Fruit fly (Drosophila melanogaster) whole organism, pupa: ENCODE results near the gene CG42579.

Experiments
- CG10348 ChIP-seq: fragments of 200-800 bp; sonication (Bioruptor generic); IDR thresholded peaks from 2 replicates; pipeline ENCODE4 v1.3.6; 2022; ENCODE audit warnings: missing biosample characterization, missing genetic modification characterization
- CG12605 ChIP-seq: fragments of 200-800 bp; sonication (Bioruptor generic); IDR thresholded peaks from 2 replicates; pipeline ENCODE4 v1.3.6; 2022; ENCODE audit warnings: missing biosample characterization, missing genetic modification characterization
- CG13204 ChIP-seq: fragments of 200-800 bp; sonication (Bioruptor generic); optimal IDR thresholded peaks from 2 replicates; lab custom pipeline; 2018; ENCODE audit warnings: missing biosample characterization, mild to moderate bottlenecking, missing genetic modification characterization, moderate library complexity
- CG14655 ChIP-seq: fragments of 200-800 bp; sonication (Bioruptor generic); optimal IDR thresholded peaks from 3 replicates; lab custom pipeline; 2017; ENCODE audit warnings: mild to moderate bottlenecking, missing biosample characterization, missing genetic modification reagents, missing genetic modification characterization
- CG15710 ChIP-seq: fragments of 200-800 bp; sonication (Bioruptor generic); optimal IDR thresholded peaks from 2 replicates; lab custom pipeline; 2018; ENCODE audit warnings: missing biosample characterization, mild to moderate bottlenecking, missing genetic modification characterization, moderate library complexity
- CG17806 ChIP-seq: fragments of 200-800 bp; sonication (Bioruptor generic); optimal IDR thresholded peaks from 2 replicates; lab custom pipeline; 2018; ENCODE audit warnings: missing biosample characterization, mild to moderate bottlenecking, missing genetic modification characterization, moderate library complexity
- CG32121 ChIP-seq: fragments of 200-800 bp; sonication (Bioruptor generic); IDR thresholded peaks from 2 replicates; pipeline ENCODE4 v1.3.6; 2022; ENCODE audit warnings: missing biosample characterization, missing genetic modification characterization
- CG34367 ChIP-seq: fragments of 200-800 bp; sonication (Bioruptor generic); optimal IDR thresholded peaks from 2 replicates; lab custom pipeline; 2018; ENCODE audit warnings: missing biosample characterization, mild to moderate bottlenecking, missing genetic modification characterization
- CG4496 ChIP-seq: fragments of 200-800 bp; sonication (Bioruptor generic); IDR thresholded peaks from 3 replicates; pipeline ENCODE4 v1.3.6; 2022; ENCODE audit warnings: missing biosample characterization, missing genetic modification characterization
- CG8159 ChIP-seq: fragments of 200-800 bp; sonication (Bioruptor generic); optimal IDR thresholded peaks from 3 replicates; lab custom pipeline; 2018; ENCODE audit warnings: missing biosample characterization, mild to moderate bottlenecking, missing genetic modification characterization, moderate library complexity
- CG8301 ChIP-seq: fragments of 200-800 bp; sonication (Bioruptor generic); optimal IDR thresholded peaks from 2 replicates; lab custom pipeline; 2018; ENCODE audit warnings: missing biosample characterization, mild to moderate bottlenecking, missing genetic modification characterization
- CG9948 ChIP-seq: fragments of 200-800 bp; sonication (Bioruptor generic); optimal IDR thresholded peaks from 2 replicates; lab custom pipeline; 2018; ENCODE audit warnings: missing biosample characterization, mild to moderate bottlenecking, missing genetic modification characterization, moderate library complexity
- D1 ChIP-seq: fragments of 200-800 bp; sonication (Bioruptor generic); optimal IDR thresholded peaks from 2 replicates; lab custom pipeline; 2018; ENCODE audit warnings: missing biosample characterization, mild to moderate bottlenecking, missing genetic modification characterization, moderate library complexity
- EcR ChIP-seq: fragments of 200-800 bp; sonication (Bioruptor generic); optimal IDR thresholded peaks from 3 replicates; lab custom pipeline; 2019; ENCODE audit warnings: missing biosample characterization, missing genetic modification characterization, mild to moderate bottlenecking, moderate library complexity, missing genetic modification reagents
- Ets98B ChIP-seq: fragments of 200-800 bp; sonication (Bioruptor generic); IDR thresholded peaks from 2 replicates; pipeline ENCODE4 v1.3.6; 2022; ENCODE audit warnings: missing biosample characterization, missing genetic modification characterization
- Pif1A ChIP-seq: fragments of 200-800 bp; sonication (Bioruptor generic); optimal IDR thresholded peaks from 3 replicates; lab custom pipeline; 2016; ENCODE audit warnings: missing biosample characterization, missing genetic modification characterization
- Pif1B ChIP-seq: fragments of 200-800 bp; sonication (Bioruptor generic); optimal IDR thresholded peaks from 3 replicates; lab custom pipeline; 2016; ENCODE audit warnings: missing biosample characterization, missing genetic modification characterization
- Snoo ChIP-seq: fragments of 200-800 bp; sonication (Bioruptor generic); optimal IDR thresholded peaks from 3 replicates; lab custom pipeline; 2017; ENCODE audit warnings: missing biosample characterization, mild to moderate bottlenecking, missing genetic modification characterization, inconsistent platforms
- fd96Ca ChIP-seq: fragments of 200-800 bp; sonication (Bioruptor generic); IDR thresholded peaks from 3 replicates; pipeline ENCODE4 v1.3.6; 2022; ENCODE audit warnings: missing biosample characterization, missing genetic modification characterization
- gl ChIP-seq: fragments of 200-800 bp; sonication (Bioruptor generic); optimal IDR thresholded peaks from 2 replicates; lab custom pipeline; 2018; ENCODE audit warnings: missing biosample characterization, mild to moderate bottlenecking, missing genetic modification characterization
- rn ChIP-seq: fragments of 200-800 bp; sonication (Bioruptor generic); IDR thresholded peaks from 2 replicates; pipeline ENCODE4 v1.3.6; 2022; ENCODE audit warnings: missing biosample characterization, missing genetic modification characterization

The CG42579 gene

DNA sequence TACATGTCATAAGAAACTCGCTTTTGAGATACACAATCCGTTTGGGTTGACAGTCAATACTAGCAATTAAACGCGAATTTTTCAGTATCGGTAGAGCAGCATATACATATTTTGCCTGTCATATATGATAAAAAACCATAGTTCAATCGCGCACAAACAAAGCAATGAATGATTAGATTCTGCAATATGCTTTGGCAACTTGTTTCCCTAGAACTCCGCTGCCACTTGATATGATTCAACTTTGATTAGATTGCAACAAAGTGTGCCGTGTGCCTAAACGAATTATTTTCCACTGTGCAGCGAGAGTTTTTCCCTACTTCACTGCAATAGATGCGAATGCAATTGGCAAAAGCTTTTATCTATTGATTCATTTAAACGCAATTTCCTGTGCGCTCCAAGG lies 25.8 kb upstream of the CG42579 start:
- TF ChIP-seq Ets98B (GFP tag; lab: Robert Waterston, UW), result no peak
- no peak for TF ChIP-seq CG32121
- TF ChIP-seq CG17806 (tag; lab: Kevin White, UChicago), result peak; percentile 27
- peak; percentile 32 for TF ChIP-seq CG8301 (tag; lab: Kevin White, UChicago)
- no peak for TF ChIP-seq Pif1B (GFP tag; lab: Kevin White, UChicago)
- peak; percentile 39 for TF ChIP-seq CG8159 (tag; lab: Kevin White, UChicago)
- TF ChIP-seq CG9948 (tag; lab: Kevin White, UChicago), result peak; percentile 53
- TF ChIP-seq CG14655 (GFP tag; lab: Kevin White, UChicago), result peak; percentile 62
- no peak for TF ChIP-seq CG15710 (tag; lab: Kevin White, UChicago)
- no peak for TF ChIP-seq CG10348 (GFP tag; lab: Robert Waterston, UW)

DNA sequence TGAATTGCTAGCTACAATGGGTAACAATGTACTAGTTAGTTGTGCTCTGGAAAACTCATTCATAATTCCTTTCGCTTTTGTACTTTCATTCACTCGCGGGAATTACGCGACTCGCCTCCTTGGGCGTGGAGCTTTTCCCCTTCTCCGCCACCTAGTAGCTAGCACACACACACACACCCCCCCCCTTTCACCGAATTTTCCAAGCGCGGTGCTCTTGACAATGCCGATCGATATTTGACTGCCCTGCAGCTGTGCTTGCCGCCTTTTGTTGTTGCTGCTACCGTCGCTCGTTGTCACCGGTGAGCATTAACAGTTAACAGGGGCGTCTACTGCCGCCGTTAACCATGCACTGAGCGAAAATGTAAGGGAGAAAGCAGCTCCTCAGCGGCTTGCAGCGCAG lies 25.2 kb upstream of the CG42579 start:
- TF ChIP-seq CG12605 (GFP tag; lab: Robert Waterston, UW) (no peak), CG13204 (peak; percentile 13)

DNA sequence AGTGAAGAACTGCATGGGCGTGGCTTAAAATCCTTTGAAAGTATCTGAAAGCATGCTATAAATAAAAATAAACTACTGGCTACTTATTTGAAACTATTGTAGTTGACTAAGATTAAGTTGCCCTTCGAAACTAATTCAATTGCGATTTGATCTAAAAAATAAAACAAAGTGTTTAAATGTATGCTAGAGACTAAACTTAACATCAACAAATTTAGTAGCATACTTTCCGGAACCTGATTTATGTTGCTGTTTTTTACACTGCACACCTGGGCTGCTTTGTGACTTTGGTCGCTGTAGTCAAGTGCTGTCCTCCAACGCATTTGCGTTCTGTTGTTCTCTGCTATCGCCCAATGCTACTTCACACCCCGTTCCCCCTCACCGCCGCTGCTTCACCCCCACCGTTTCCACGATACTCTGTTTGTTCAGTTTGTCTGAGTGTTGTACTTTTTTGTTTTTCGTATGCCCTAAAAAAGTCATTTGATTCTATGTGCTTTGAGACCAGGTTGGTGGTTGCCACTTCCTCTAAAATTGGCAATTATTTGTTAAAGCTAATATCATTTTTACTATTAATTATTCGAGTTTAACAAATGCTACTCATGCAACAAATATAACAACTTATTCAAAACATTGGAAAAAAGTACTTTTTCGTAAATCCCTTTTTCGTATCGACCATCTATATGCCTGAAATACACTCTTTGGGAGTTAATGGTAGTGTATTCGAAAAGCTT lies 24.5 kb upstream of the CG42579 start:
- TF ChIP-seq D1 (tag; lab: Kevin White, UChicago), result peak; percentile 18
- TF ChIP-seq fd96Ca, result no peak
- TF ChIP-seq CG8301 (tag; lab: Kevin White, UChicago), result peak; percentile 46
- peak; percentile 62 for TF ChIP-seq Pif1A (GFP tag; lab: Kevin White, UChicago)
- peak; percentile 47 for TF ChIP-seq Pif1B (GFP tag; lab: Kevin White, UChicago)
- TF ChIP-seq CG12605 (GFP tag; lab: Robert Waterston, UW), result no peak
- peak; percentile 19 for TF ChIP-seq CG34367 (tag; lab: Kevin White, UChicago)
- TF ChIP-seq gl (tag; lab: Kevin White, UChicago), result no peak
- no peak for TF ChIP-seq CG10348 (GFP tag; lab: Robert Waterston, UW)
- no peak for TF ChIP-seq CG32121
- no peak for TF ChIP-seq CG13204
- TF ChIP-seq CG8159 (tag; lab: Kevin White, UChicago), result peak; percentile 62
- peak; percentile 2 for TF ChIP-seq EcR (GFP tag; lab: Kevin White, UChicago)
- TF ChIP-seq CG9948 (tag; lab: Kevin White, UChicago), result peak; percentile 56
- TF ChIP-seq Ets98B (GFP tag; lab: Robert Waterston, UW), result no peak
- peak; percentile 28 for TF ChIP-seq CG17806 (tag; lab: Kevin White, UChicago)
- peak; percentile 59 for TF ChIP-seq CG15710 (tag; lab: Kevin White, UChicago)
- TF ChIP-seq CG4496 (GFP tag; lab: Robert Waterston, UW), result peak; percentile 57; the same call in 1 of the 3 replicates
- TF ChIP-seq Snoo (tag; lab: Kevin White, UChicago), result peak; percentile 1
- peak; percentile 62 for TF ChIP-seq CG14655 (GFP tag; lab: Kevin White, UChicago)
- TF ChIP-seq rn (GFP tag; lab: Robert Waterston, UW), result no peak
- TF ChIP-seq, all 21 proteins: peak for 13

DNA sequence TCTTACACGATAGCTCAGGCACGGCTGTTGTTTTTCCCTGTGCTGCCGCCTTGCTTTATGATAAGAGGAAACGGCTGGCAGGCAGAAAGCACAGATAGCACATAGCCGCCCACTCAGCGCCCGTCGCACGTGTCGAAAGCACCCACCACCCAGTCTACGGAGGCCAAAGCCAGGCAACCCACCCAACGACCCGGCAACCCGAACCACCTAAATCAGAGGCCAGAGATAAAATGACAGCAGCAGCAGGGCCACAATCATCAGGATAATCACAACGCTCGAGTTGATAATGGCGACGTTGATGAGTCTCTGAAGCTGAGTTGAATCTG lies 24.0 kb upstream of the CG42579 start:
- TF ChIP-seq CG32121, result no peak
- TF ChIP-seq CG14655 (GFP tag; lab: Kevin White, UChicago), result peak; percentile 11
- no peak for TF ChIP-seq CG10348 (GFP tag; lab: Robert Waterston, UW)
- TF ChIP-seq CG13204, result peak; percentile 4
- TF ChIP-seq, all 21 proteins: peak for 2

DNA sequence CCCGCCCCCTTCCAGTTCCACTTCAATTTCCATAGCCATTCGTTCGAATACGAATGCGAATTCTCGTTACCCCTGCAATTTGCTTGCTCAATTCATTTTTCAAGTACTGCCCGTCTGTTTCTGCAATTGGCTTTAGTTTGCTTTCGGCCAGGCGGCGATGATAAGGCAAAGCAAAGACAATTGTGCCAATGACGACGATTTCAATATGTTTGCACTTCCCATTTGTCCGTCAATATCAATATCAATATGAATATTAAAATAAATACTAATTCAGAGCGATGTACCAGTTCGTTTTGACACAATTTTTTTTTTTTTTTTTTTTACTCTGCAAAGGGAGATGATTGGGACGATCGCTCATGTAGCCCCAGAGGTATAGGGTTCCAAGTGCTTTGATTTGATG lies 21.5 kb upstream of the CG42579 start:
- no peak for TF ChIP-seq Snoo (tag; lab: Kevin White, UChicago)
- no peak for TF ChIP-seq Pif1A (GFP tag; lab: Kevin White, UChicago)
- TF ChIP-seq CG14655 (GFP tag; lab: Kevin White, UChicago), result no peak
- no peak for TF ChIP-seq CG32121
- TF ChIP-seq rn (GFP tag; lab: Robert Waterston, UW), result no peak
- TF ChIP-seq gl (tag; lab: Kevin White, UChicago), result no peak
- TF ChIP-seq CG4496 (GFP tag; lab: Robert Waterston, UW), result no peak
- no peak for TF ChIP-seq CG15710 (tag; lab: Kevin White, UChicago)
- no peak for TF ChIP-seq CG12605 (GFP tag; lab: Robert Waterston, UW)
- no peak for TF ChIP-seq EcR (GFP tag; lab: Kevin White, UChicago)
- TF ChIP-seq CG17806 (tag; lab: Kevin White, UChicago), result no peak
- no peak for TF ChIP-seq CG10348 (GFP tag; lab: Robert Waterston, UW)
- no peak for TF ChIP-seq CG13204
- no peak for TF ChIP-seq Pif1B (GFP tag; lab: Kevin White, UChicago)
- no peak for TF ChIP-seq CG9948 (tag; lab: Kevin White, UChicago)
- no peak for TF ChIP-seq fd96Ca
- no peak for TF ChIP-seq CG8159 (tag; lab: Kevin White, UChicago)
- no peak for TF ChIP-seq CG8301 (tag; lab: Kevin White, UChicago)
- TF ChIP-seq Ets98B (GFP tag; lab: Robert Waterston, UW), result no peak

DNA sequence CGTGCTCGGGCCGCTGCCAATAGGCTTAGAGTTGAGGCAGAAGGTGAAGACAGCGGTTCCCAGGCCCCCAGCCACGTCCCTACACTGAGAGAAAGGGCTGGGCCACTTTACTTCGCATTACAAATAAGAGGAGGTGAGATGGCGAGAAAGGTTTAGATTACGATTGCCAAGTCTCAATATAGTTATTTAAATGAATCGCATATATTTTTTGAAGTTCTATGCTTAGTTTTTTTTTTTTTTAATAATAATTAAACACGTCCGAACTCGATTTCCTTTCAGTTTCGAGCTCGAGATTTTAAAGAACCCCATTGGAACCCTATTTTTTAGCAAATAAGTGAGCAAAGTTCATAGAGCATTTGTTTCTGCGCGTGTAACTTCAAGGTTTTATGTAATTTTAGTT lies 19.6 kb upstream of the CG42579 start:
- TF ChIP-seq CG8159 (tag; lab: Kevin White, UChicago), result peak; percentile 41
- no peak for TF ChIP-seq CG32121
- peak; percentile 60 for TF ChIP-seq Pif1A (GFP tag; lab: Kevin White, UChicago)
- TF ChIP-seq CG9948 (tag; lab: Kevin White, UChicago), result peak; percentile 30
- TF ChIP-seq CG17806 (tag; lab: Kevin White, UChicago), result peak; percentile 17
- no peak for TF ChIP-seq gl (tag; lab: Kevin White, UChicago)
- TF ChIP-seq CG34367 (tag; lab: Kevin White, UChicago), result no peak
- TF ChIP-seq CG4496 (GFP tag; lab: Robert Waterston, UW), result peak; percentile 63; the same call in 2 of the 3 replicates
- TF ChIP-seq CG15710 (tag; lab: Kevin White, UChicago), result peak; percentile 33
- no peak for TF ChIP-seq rn (GFP tag; lab: Robert Waterston, UW)
- peak; percentile 54 for TF ChIP-seq CG14655 (GFP tag; lab: Kevin White, UChicago)
- peak; percentile 17 for TF ChIP-seq Pif1B (GFP tag; lab: Kevin White, UChicago)
- TF ChIP-seq CG13204, result no peak
- no peak for TF ChIP-seq CG10348 (GFP tag; lab: Robert Waterston, UW)
- TF ChIP-seq D1 (tag; lab: Kevin White, UChicago), result no peak
- TF ChIP-seq CG12605 (GFP tag; lab: Robert Waterston, UW), result no peak
- peak; percentile 28 for TF ChIP-seq Snoo (tag; lab: Kevin White, UChicago)
- TF ChIP-seq fd96Ca, result 0 out of 3 replicates have a peak, but pooled peaks have one; percentile 26
- no peak for TF ChIP-seq EcR (GFP tag; lab: Kevin White, UChicago)
- peak; percentile 38 for TF ChIP-seq Ets98B (GFP tag; lab: Robert Waterston, UW)
- TF ChIP-seq CG8301 (tag; lab: Kevin White, UChicago), result peak; percentile 13
- TF ChIP-seq, all 21 proteins: peak for 12
